Fruit fly (Drosophila melanogaster) whole organism, prepupa: Measurements from ENCODE around the gene HIP-R.

Experiments used
- Blimp-1 ChIP-seq: fragments of 200-800 bp; sonication (Bioruptor generic); optimal IDR thresholded peaks from 3 replicates; lab custom pipeline; 2017; ENCODE audit warnings: missing biosample characterization, missing genetic modification characterization, mild to moderate bottlenecking, moderate library complexity, missing genetic modification reagents
- CG10631 ChIP-seq: fragments of 200-800 bp; sonication (Bioruptor generic); optimal IDR thresholded peaks from 2 replicates; lab custom pipeline; 2016; ENCODE audit warnings: missing biosample characterization, missing genetic modification characterization
- CG10669 ChIP-seq: fragments of 200-800 bp; sonication (Bioruptor generic); optimal IDR thresholded peaks from 3 replicates; lab custom pipeline; 2018; ENCODE audit warnings: missing biosample characterization, mild to moderate bottlenecking, missing genetic modification characterization, moderate library complexity
- CG11294 ChIP-seq: fragments of 200-800 bp; sonication (Bioruptor generic); IDR thresholded peaks from 2 replicates; pipeline ENCODE4 v1.3.6; 2022; ENCODE audit warnings: missing biosample characterization, missing genetic modification characterization
- CG11902 ChIP-seq: fragments of 200-800 bp; sonication (Bioruptor generic); optimal IDR thresholded peaks from 3 replicates; lab custom pipeline; 2016; ENCODE audit warnings: missing biosample characterization, missing genetic modification characterization
- CG15336 ChIP-seq: fragments of 200-800 bp; sonication (Bioruptor generic); IDR thresholded peaks from 2 replicates; pipeline ENCODE4 v1.3.6; 2022; ENCODE audit warnings: missing biosample characterization, missing genetic modification characterization
- CG31627 ChIP-seq: fragments of 200-800 bp; sonication (Bioruptor generic); optimal IDR thresholded peaks from 3 replicates; lab custom pipeline; 2016; ENCODE audit warnings: missing biosample characterization, missing genetic modification characterization
- CG32006 ChIP-seq: fragments of 200-800 bp; sonication (Bioruptor generic); optimal IDR thresholded peaks from 3 replicates; lab custom pipeline; 2017; ENCODE audit warnings: missing biosample characterization, mild to moderate bottlenecking, missing genetic modification characterization
- CG34406 ChIP-seq: fragments of 200-800 bp; sonication (Bioruptor generic); optimal IDR thresholded peaks from 3 replicates; lab custom pipeline; 2016; ENCODE audit warnings: missing biosample characterization, missing genetic modification characterization
- CG3919 ChIP-seq: fragments of 200-800 bp; sonication (Bioruptor generic); optimal IDR thresholded peaks from 3 replicates; lab custom pipeline; 2016; ENCODE audit warnings: missing biosample characterization, missing genetic modification characterization
- CG4318 ChIP-seq: fragments of 200-800 bp; sonication (Bioruptor generic); optimal IDR thresholded peaks from 3 replicates; lab custom pipeline; 2017; ENCODE audit warnings: missing biosample characterization, mild to moderate bottlenecking, missing genetic modification characterization
- CG6163 ChIP-seq: fragments of 200-800 bp; sonication (Bioruptor generic); IDR thresholded peaks from 3 replicates; pipeline ENCODE4 v1.3.6; 2022; ENCODE audit warnings: missing biosample characterization, missing genetic modification characterization
- CG6276 ChIP-seq: fragments of 200-800 bp; sonication (Bioruptor generic); optimal IDR thresholded peaks from 2 replicates; lab custom pipeline; 2017; ENCODE audit warnings: missing biosample characterization, mild to moderate bottlenecking, missing genetic modification characterization
- CG6792 ChIP-seq: fragments of 200-800 bp; sonication (Bioruptor generic); optimal IDR thresholded peaks from 3 replicates; lab custom pipeline; 2016; ENCODE audit warnings: missing biosample characterization, missing genetic modification characterization
- CG6808 ChIP-seq: fragments of 200-800 bp; sonication (Bioruptor generic); optimal IDR thresholded peaks from 3 replicates; lab custom pipeline; 2017; ENCODE audit warnings: missing biosample characterization, missing genetic modification characterization, mild to moderate bottlenecking, moderate library complexity, missing genetic modification reagents
- CG6854 ChIP-seq: fragments of 200-800 bp; sonication (Bioruptor generic); optimal IDR thresholded peaks from 2 replicates; lab custom pipeline; 2017; ENCODE audit warnings: missing biosample characterization, mild to moderate bottlenecking, missing genetic modification characterization
- CG8119 ChIP-seq: fragments of 200-800 bp; sonication (Bioruptor generic); IDR thresholded peaks from 3 replicates; pipeline ENCODE4 v1.3.6; 2022; ENCODE audit warnings: missing biosample characterization, missing genetic modification characterization
- CG8319 ChIP-seq: fragments of 200-800 bp; sonication (Bioruptor generic); optimal IDR thresholded peaks from 3 replicates; lab custom pipeline; 2016; ENCODE audit warnings: missing biosample characterization, missing genetic modification characterization
- CG8632 ChIP-seq: fragments of 200-800 bp; sonication (Bioruptor generic); optimal IDR thresholded peaks from 3 replicates; lab custom pipeline; 2016; ENCODE audit warnings: missing biosample characterization, missing genetic modification characterization
- Eip75B ChIP-seq: fragments of 200-800 bp; sonication (Bioruptor generic); optimal IDR thresholded peaks from 3 replicates; lab custom pipeline; 2016; ENCODE audit warnings: missing biosample characterization, missing genetic modification characterization
- Eip78C ChIP-seq: fragments of 200-800 bp; sonication (Bioruptor generic); peaks from one replicate; lab custom pipeline; 2016; ENCODE audit warnings: missing biosample characterization, missing genetic modification characterization
- Eip93F ChIP-seq: fragments of 200-800 bp; sonication (Bioruptor generic); optimal IDR thresholded peaks from 2 replicates; lab custom pipeline; 2016; ENCODE audit warnings: missing biosample characterization, mild to moderate bottlenecking, missing genetic modification characterization
- Ets21C ChIP-seq: fragments of 200-800 bp; sonication (Bioruptor generic); optimal IDR thresholded peaks from 3 replicates; lab custom pipeline; 2016; ENCODE audit warnings: missing biosample characterization, missing genetic modification characterization
- Ets96B ChIP-seq: fragments of 200-800 bp; optimal IDR thresholded peaks from 2 replicates; lab custom pipeline; 2019; ENCODE audit warnings: missing biosample characterization, mild to moderate bottlenecking, missing genetic modification characterization, moderate library complexity
- Gug ChIP-seq: fragments of 200-800 bp; sonication (Bioruptor generic); IDR thresholded peaks from 2 replicates; pipeline ENCODE4 v1.3.6; 2022; ENCODE audit warnings: missing biosample characterization, missing genetic modification characterization
- Hr38 ChIP-seq: sonication (Bioruptor generic); optimal IDR thresholded peaks from 2 replicates; lab custom pipeline; 2016; ENCODE audit warnings: missing biosample characterization, missing genetic modification characterization
- Hr39 ChIP-seq: fragments of 200-800 bp; sonication (Bioruptor generic); optimal IDR thresholded peaks from 2 replicates; lab custom pipeline; 2016; ENCODE audit warnings: missing biosample characterization, missing genetic modification characterization
- Hr4 ChIP-seq: fragments of 200-800 bp; sonication (Bioruptor generic); optimal IDR thresholded peaks from 3 replicates; lab custom pipeline; 2016; ENCODE audit warnings: missing biosample characterization, missing genetic modification characterization
- Lpt ChIP-seq: fragments of 200-800 bp; sonication (Bioruptor generic); optimal IDR thresholded peaks from 3 replicates; lab custom pipeline; 2016; ENCODE audit warnings: missing biosample characterization, missing genetic modification characterization
- OdsH ChIP-seq: fragments of 200-800 bp; sonication (Bioruptor generic); optimal IDR thresholded peaks from 3 replicates; lab custom pipeline; 2016; ENCODE audit warnings: missing biosample characterization, missing genetic modification characterization
- Smox ChIP-seq: fragments of 200-800 bp; sonication (Bioruptor generic); optimal IDR thresholded peaks from 3 replicates; lab custom pipeline; 2016; ENCODE audit warnings: missing biosample characterization, missing genetic modification characterization
- Sox102F ChIP-seq: fragments of 200-800 bp; sonication (Bioruptor generic); optimal IDR thresholded peaks from 2 replicates; lab custom pipeline; 2016; ENCODE audit warnings: missing biosample characterization, mild to moderate bottlenecking, missing genetic modification characterization
- Sox15 ChIP-seq: fragments of 200-800 bp; sonication (Bioruptor generic); optimal IDR thresholded peaks from 3 replicates; lab custom pipeline; 2016; ENCODE audit warnings: missing biosample characterization, missing genetic modification characterization
- achi ChIP-seq: fragments of 200-800 bp; sonication (Bioruptor generic); optimal IDR thresholded peaks from 3 replicates; lab custom pipeline; 2016; ENCODE audit warnings: missing biosample characterization, missing genetic modification characterization
- acj6 ChIP-seq: fragments of 200-800 bp; sonication (Bioruptor generic); optimal IDR thresholded peaks from 3 replicates; lab custom pipeline; 2016; ENCODE audit warnings: missing biosample characterization, missing genetic modification characterization
- cyc ChIP-seq: fragments of 200-800 bp; sonication (Bioruptor generic); optimal IDR thresholded peaks from 3 replicates; lab custom pipeline; 2016; ENCODE audit warnings: missing biosample characterization, missing genetic modification characterization
- dac ChIP-seq: fragments of 200-800 bp; sonication (Bioruptor generic); optimal IDR thresholded peaks from 2 replicates; lab custom pipeline; 2017; ENCODE audit warnings: missing biosample characterization, mild to moderate bottlenecking, missing genetic modification characterization
- dsx ChIP-seq: fragments of 200-800 bp; optimal IDR thresholded peaks from 3 replicates; lab custom pipeline; 2019; ENCODE audit warnings: missing biosample characterization, mild to moderate bottlenecking, missing genetic modification characterization, moderate library complexity; ENCODE audit not compliant: poor library complexity, severe bottlenecking
- esn ChIP-seq: fragments of 200-800 bp; sonication (Bioruptor generic); optimal IDR thresholded peaks from 2 replicates; lab custom pipeline; 2016; ENCODE audit warnings: missing biosample characterization, mild to moderate bottlenecking, missing genetic modification characterization, moderate library complexity
- fd85E ChIP-seq: fragments of 200-800 bp; sonication (Bioruptor generic); optimal IDR thresholded peaks from 3 replicates; lab custom pipeline; 2016; ENCODE audit warnings: missing biosample characterization, missing genetic modification characterization
- fkh ChIP-seq: fragments of 200-800 bp; sonication (Bioruptor generic); optimal IDR thresholded peaks from 3 replicates; lab custom pipeline; 2017; ENCODE audit warnings: missing biosample characterization, mild to moderate bottlenecking, missing genetic modification characterization, moderate library complexity
- lz ChIP-seq: fragments of 200-800 bp; sonication (Bioruptor generic); optimal IDR thresholded peaks from 3 replicates; lab custom pipeline; 2016; ENCODE audit warnings: missing biosample characterization, missing genetic modification characterization
- net ChIP-seq: fragments of 200-800 bp; sonication (Bioruptor generic); optimal IDR thresholded peaks from 3 replicates; lab custom pipeline; 2016; ENCODE audit warnings: missing biosample characterization, missing genetic modification characterization
- salr ChIP-seq, 2 experiments: fragments of 200-800 bp; sonication (Bioruptor generic); optimal IDR thresholded peaks; 3 replicates each; lab custom pipeline; 2016 to 2018; ENCODE audit warnings: missing biosample characterization in 2 of 2, missing genetic modification characterization in 2 of 2, mild to moderate bottlenecking in 1 of 2
- ss ChIP-seq, 2 experiments: fragments of 200-800 bp; sonication (Bioruptor generic); optimal IDR thresholded peaks; 2 replicates in 1 of 2; 3 replicates in 1 of 2; lab custom pipeline; 2017 to 2018; ENCODE audit warnings: mild to moderate bottlenecking in 2 of 2, missing biosample characterization in 2 of 2, missing genetic modification characterization in 2 of 2, moderate library complexity in 1 of 2
- svp ChIP-seq: fragments of 200-800 bp; sonication (Bioruptor generic); peaks from one replicate; lab custom pipeline; 2016; ENCODE audit warnings: missing biosample characterization, missing genetic modification characterization
- topi ChIP-seq: fragments of 200-800 bp; sonication (Bioruptor generic); optimal IDR thresholded peaks from 3 replicates; lab custom pipeline; 2016; ENCODE audit warnings: missing biosample characterization, missing genetic modification characterization

Gene HIP-R

DNA sequence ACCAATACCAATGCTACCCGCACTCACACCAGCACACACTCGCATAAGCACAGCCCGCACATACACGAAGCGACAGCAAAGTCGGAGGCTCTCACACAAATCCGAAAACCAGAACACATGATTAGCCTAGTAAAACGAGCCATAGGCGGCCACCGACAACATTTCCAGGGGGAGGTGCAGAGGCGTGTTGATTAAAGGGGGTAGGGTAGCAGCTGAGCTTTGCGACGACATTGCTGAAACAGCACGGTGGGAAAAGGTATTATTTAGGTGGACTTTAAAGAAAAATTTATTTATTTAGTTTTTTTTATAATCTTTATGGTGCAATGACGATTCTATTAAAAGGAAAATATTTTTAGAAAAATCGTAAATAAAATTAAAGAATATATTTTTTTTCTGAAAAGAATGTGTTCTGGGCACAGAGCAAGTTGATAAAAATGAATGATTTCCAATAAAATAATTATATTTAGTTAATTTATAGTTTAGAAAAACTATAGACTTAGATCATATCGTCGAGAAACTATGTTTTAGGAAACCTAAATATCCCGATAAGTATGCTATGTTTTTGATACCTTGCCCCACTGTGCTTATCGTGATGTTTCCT is 45.8 kb upstream of the HIP-R start (continued):
- peak; percentile 52 for TF ChIP-seq CG8319 (GFP tag; lab: Kevin White, UChicago)
- TF ChIP-seq Gug (GFP tag; lab: Robert Waterston, UW): peak; percentile 66
- TF ChIP-seq Eip75B (GFP tag; lab: Kevin White, UChicago): no peak
- peak; percentile 69 for TF ChIP-seq net (GFP tag; lab: Kevin White, UChicago)
- TF ChIP-seq CG3919 (GFP tag; lab: Kevin White, UChicago): peak; percentile 74
- TF ChIP-seq OdsH: peak; percentile 84
- peak; percentile 67; the same call in 1 of the 2 replicates for TF ChIP-seq CG11294
- peak in 1 of 2 experiments; percentile 85 for TF ChIP-seq salr (GFP tag; optimal IDR thresholded peaks at IDR 0.05; lab: Kevin White, UChicago)
- no peak for TF ChIP-seq fkh (GFP tag; lab: Kevin White, UChicago)
- peak; percentile 77 for TF ChIP-seq Sox15
- peak; percentile 91 for TF ChIP-seq CG8632 (GFP tag; lab: Kevin White, UChicago)
- peak; percentile 81 for TF ChIP-seq CG8119
- TF ChIP-seq CG10631 (GFP tag; lab: Kevin White, UChicago): peak; percentile 89
- TF ChIP-seq esn (GFP tag; lab: Kevin White, UChicago): peak; percentile 80
- peak; percentile 42 for TF ChIP-seq Eip93F
- peak; percentile 53 for TF ChIP-seq Blimp-1
- TF ChIP-seq Hr4 (GFP tag; lab: Kevin White, UChicago): peak; percentile 45
- TF ChIP-seq dac (GFP tag; lab: Kevin White, UChicago): no peak
- peak; percentile 72 for TF ChIP-seq acj6
- no peak for TF ChIP-seq CG6854 (GFP tag; lab: Kevin White, UChicago)
- TF ChIP-seq CG6808 (GFP tag; lab: Kevin White, UChicago): peak; percentile 43
- TF ChIP-seq ss (GFP tag; optimal IDR thresholded peaks at IDR 0.05; lab: Kevin White, UChicago): peak in 1 of 2 experiments; percentile 85
- no peak for TF ChIP-seq fd85E (GFP tag; lab: Kevin White, UChicago)
- TF ChIP-seq CG6276 (GFP tag; lab: Kevin White, UChicago): peak; percentile 82
- no peak for TF ChIP-seq Hr39
- TF ChIP-seq lz (GFP tag; lab: Kevin White, UChicago): peak; percentile 59
- TF ChIP-seq CG15336 (GFP tag; lab: Robert Waterston, UW): peak; percentile 77
- peak; percentile 90 for TF ChIP-seq Eip78C (GFP tag; lab: Kevin White, UChicago)
- TF ChIP-seq CG31627 (GFP tag; lab: Kevin White, UChicago): peak; percentile 40
- peak; percentile 74 for TF ChIP-seq Smox
- peak; percentile 68 for TF ChIP-seq CG11902
- TF ChIP-seq topi (GFP tag; lab: Kevin White, UChicago): peak; percentile 50
- TF ChIP-seq, all 60 proteins: peak for 47

DNA sequence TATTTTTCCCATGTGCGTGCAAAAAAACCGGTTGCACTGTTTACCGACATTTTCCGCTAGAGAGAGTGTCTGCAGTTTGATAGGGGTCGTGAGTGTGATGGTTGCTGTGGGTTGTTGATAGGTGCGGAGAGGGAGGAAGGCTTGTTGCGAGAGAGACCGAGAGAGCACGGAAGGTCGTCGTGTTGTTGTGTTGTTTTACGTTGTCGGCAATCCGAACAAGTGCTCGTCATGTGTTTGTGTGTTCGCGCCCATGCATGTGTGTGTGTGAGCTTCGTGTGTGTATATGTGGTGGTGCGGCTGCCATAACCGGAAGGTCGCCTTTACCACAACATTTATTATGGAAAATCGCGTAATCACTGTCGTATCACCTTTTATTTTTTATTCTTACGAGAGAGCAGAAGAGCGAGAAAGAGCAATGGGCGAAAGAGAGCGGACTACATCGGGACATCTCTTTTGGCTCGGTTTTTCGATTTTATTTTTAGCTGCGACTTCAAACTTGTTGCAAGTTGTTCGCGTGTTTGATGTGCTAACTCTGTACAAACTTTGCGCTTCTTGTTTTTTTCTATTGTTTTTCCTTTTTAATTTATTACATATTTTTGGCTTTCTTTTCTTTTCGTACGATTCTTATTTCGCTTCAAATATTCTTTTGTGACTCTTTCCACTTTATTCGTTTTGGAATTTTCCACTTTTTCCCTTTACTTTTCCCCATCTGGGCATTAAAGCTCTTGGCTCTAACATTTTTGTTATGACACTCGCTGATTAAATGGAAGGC is 45.1 kb upstream of the HIP-R start:
- TF ChIP-seq Smox (no peak), CG8319 (GFP tag; lab: Kevin White, UChicago) (no peak), achi (GFP tag; lab: Kevin White, UChicago) (no peak), CG11294 (no peak), cyc (no peak), CG3919 (GFP tag; lab: Kevin White, UChicago) (no peak), Eip78C (GFP tag; lab: Kevin White, UChicago) (no peak), CG10669 (no peak), acj6 (no peak), Hr38 (GFP tag; lab: Kevin White, UChicago) (no peak), CG32006 (GFP tag; lab: Kevin White, UChicago) (no peak), dsx (GFP tag; lab: Kevin White, UChicago) (peak; percentile 44), CG8632 (GFP tag; lab: Kevin White, UChicago) (no peak), CG8119 (peak; percentile 24), Lpt (GFP tag; lab: Kevin White, UChicago) (no peak), CG6163 (GFP tag; lab: Robert Waterston, UW) (peak; percentile 55; the same call in 2 of the 3 replicates), Hr4 (GFP tag; lab: Kevin White, UChicago) (no peak), Ets21C (GFP tag; lab: Kevin White, UChicago) (no peak), CG4318 (GFP tag; lab: Kevin White, UChicago) (no peak), svp (GFP tag; lab: Kevin White, UChicago) (peak; percentile 98), net (GFP tag; lab: Kevin White, UChicago) (no peak), CG34406 (GFP tag; lab: Kevin White, UChicago) (no peak), Ets96B (tag; lab: Kevin White, UChicago) (peak; percentile 14), Eip75B (GFP tag; lab: Kevin White, UChicago) (no peak), CG6792 (GFP tag; lab: Kevin White, UChicago) (no peak), Sox15 (no peak), Eip93F (peak; percentile 25), Sox102F (no peak)
